Fruit fly (Drosophila melanogaster): ENCODE data around the gene CG3225.

CG3225 gene

dm6 chr2L:4794524-4794804 lies 23.6 kb downstream of the CG3225 start, which contains the start of gene CG3294 (continued):
- TF ChIP-seq nerfin-2 (GFP tag; IDR thresholded peaks at IDR 0.05; ENCODE audit: partially characterized antibody) (no peak), Mrtf (GFP tag; IDR thresholded peaks at IDR 0.05) (no peak), CTCF (GFP tag; optimal IDR thresholded peaks at IDR 0.05) (peak; percentile 30), BEAF-32 (GFP tag; optimal IDR thresholded peaks at IDR 0.05) (peak; percentile 26), sd (tag; optimal IDR thresholded peaks at IDR 0.05) (peak; percentile 5), D19B (GFP tag; optimal IDR thresholded peaks at IDR 0.05) (peak; percentile 61), CG11398 (GFP tag; optimal IDR thresholded peaks at IDR 0.05) (no peak), CG42726 (GFP tag; IDR thresholded peaks at IDR 0.05; ENCODE audit: partially characterized antibody) (no peak), sisA (GFP tag; IDR thresholded peaks at IDR 0.05) (no peak), Asciz (GFP tag; optimal IDR thresholded peaks at IDR 0.05) (no peak), CG10209 (GFP tag; optimal IDR thresholded peaks at IDR 0.05) (no peak), CG32772 (GFP tag; IDR thresholded peaks at IDR 0.05) (no peak), stwl (tag; optimal IDR thresholded peaks at IDR 0.05) (peak; percentile 77), ssp (GFP tag; IDR thresholded peaks at IDR 0.05) (no peak), Scr (GFP tag; IDR thresholded peaks at IDR 0.05; ENCODE audit: partially characterized antibody) (peak; percentile 15; the same call in 1 of the 2 replicates), CG15514 (GFP tag; optimal IDR thresholded peaks at IDR 0.05) (peak; percentile 24), CG11247 (GFP tag; IDR thresholded peaks at IDR 0.05) (no peak), ato (GFP tag; IDR thresholded peaks at IDR 0.05; ENCODE audit: partially characterized antibody) (no peak), CG9817 (tag; optimal IDR thresholded peaks at IDR 0.05) (no peak), CG15479 (GFP tag; optimal IDR thresholded peaks at IDR 0.05) (no peak), maf-S (GFP tag; optimal IDR thresholded peaks at IDR 0.05) (no peak), CG8478 (optimal IDR thresholded peaks at IDR 0.05) (no peak), TFAM (GFP tag; optimal IDR thresholded peaks at IDR 0.05) (no peak), CG10267 (tag; optimal IDR thresholded peaks at IDR 0.05) (peak; percentile 3), CG4404 (GFP tag; IDR thresholded peaks at IDR 0.05) (no peak), CG5245 (GFP tag; optimal IDR thresholded peaks at IDR 0.05) (no peak), exex (tag; optimal IDR thresholded peaks at IDR 0.05) (no peak), fd3F (GFP tag; optimal IDR thresholded peaks at IDR 0.05) (no peak), jumu (GFP tag; optimal IDR thresholded peaks at IDR 0.05) (no peak), Camta (GFP tag; optimal IDR thresholded peaks at IDR 0.05) (no peak), bcd (GFP tag; optimal IDR thresholded peaks at IDR 0.05) (no peak), gfzf (GFP tag; optimal IDR thresholded peaks at IDR 0.05) (peak; percentile 68), CG6854 (GFP tag; optimal IDR thresholded peaks at IDR 0.05) (no peak), Blimp-1 (GFP tag; optimal IDR thresholded peaks at IDR 0.05) (no peak), otp (GFP tag; IDR thresholded peaks at IDR 0.05) (no peak), CG12236 (GFP tag; optimal IDR thresholded peaks at IDR 0.05) (no peak), crp (GFP tag; optimal IDR thresholded peaks at IDR 0.05) (peak; percentile 65 to 93), slou (GFP tag; optimal IDR thresholded peaks at IDR 0.05) (no peak), CG2116 (GFP tag; optimal IDR thresholded peaks at IDR 0.05) (peak; percentile 25), Dp (GFP tag; optimal IDR thresholded peaks at IDR 0.05) (peak; percentile 47), lmd (GFP tag; IDR thresholded peaks at IDR 0.05) (no peak), cas (GFP tag; IDR thresholded peaks at IDR 0.05) (no peak), CG12219 (GFP tag; optimal IDR thresholded peaks at IDR 0.05) (no peak), Dfd (GFP tag; optimal IDR thresholded peaks at IDR 0.05) (no peak), Chrac-16 (GFP tag; optimal IDR thresholded peaks at IDR 0.05) (no peak), sc (optimal IDR thresholded peaks at IDR 0.05) (no peak), sc (GFP tag; optimal IDR thresholded peaks at IDR 0.05) (no peak), crc (GFP tag; optimal IDR thresholded peaks at IDR 0.05) (no peak), CG6813 (GFP tag; optimal IDR thresholded peaks at IDR 0.05) (no peak), CG10366 (GFP tag; IDR thresholded peaks at IDR 0.05) (peak; percentile 73), CG43689 (GFP tag; IDR thresholded peaks at IDR 0.05) (no peak), scrt (GFP tag; optimal IDR thresholded peaks at IDR 0.05) (no peak)

Measured in whole organism, embryonic.